Fruit fly (Drosophila melanogaster): ENCODE results near the gene Tcs3.

dm6 chr3L:16305820-16306650 is 45.8 kb upstream of the Tcs3 start, which contains the start of the genes CG13043 and CG13063:
- TF ChIP-seq pan (optimal IDR thresholded peaks at IDR 0.05) (no peak), CG8478 (optimal IDR thresholded peaks at IDR 0.05) (no peak), psq (optimal IDR thresholded peaks at IDR 0.05) (no peak), usp (GFP tag; optimal IDR thresholded peaks at IDR 0.05) (no peak)

Data from whole organism.